Fruit fly (Drosophila melanogaster): ENCODE results near the gene CG10333.

CG10333 gene

DNA sequence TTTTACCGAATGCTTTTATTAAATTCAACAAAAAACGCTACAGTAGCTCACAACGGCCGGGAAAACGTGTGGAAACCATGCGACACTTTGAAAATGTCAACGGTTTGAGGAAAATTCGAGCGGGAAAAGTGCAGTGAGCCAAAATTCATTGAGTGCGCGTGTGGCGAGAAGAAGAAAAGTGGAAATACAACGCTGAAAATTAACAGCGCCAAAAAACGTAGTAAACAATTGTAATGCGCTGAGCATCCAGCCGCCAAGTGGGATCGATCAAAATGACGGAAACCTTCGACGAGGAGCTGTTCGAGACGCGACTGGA, 15.7 kb upstream of the CG10333 start:
- TF ChIP-seq CG32121 (GFP tag; IDR thresholded peaks at IDR 0.05) (no peak), D1 (tag; optimal IDR thresholded peaks at IDR 0.05) (no peak), Ets98B (GFP tag; IDR thresholded peaks at IDR 0.05) (no peak), CG8301 (tag; optimal IDR thresholded peaks at IDR 0.05) (no peak), CG15710 (tag; optimal IDR thresholded peaks at IDR 0.05) (no peak), fd96Ca (GFP tag; IDR thresholded peaks at IDR 0.05) (no peak), Pif1B (GFP tag; optimal IDR thresholded peaks at IDR 0.05) (no peak), CG9948 (tag; optimal IDR thresholded peaks at IDR 0.05) (no peak), EcR (GFP tag; optimal IDR thresholded peaks at IDR 0.05) (no peak), CG8159 (tag; optimal IDR thresholded peaks at IDR 0.05) (no peak), gl (tag; optimal IDR thresholded peaks at IDR 0.05) (no peak), Pif1A (GFP tag; optimal IDR thresholded peaks at IDR 0.05) (no peak), CG17806 (tag; optimal IDR thresholded peaks at IDR 0.05) (no peak), rn (GFP tag; IDR thresholded peaks at IDR 0.05) (no peak), CG14655 (GFP tag; optimal IDR thresholded peaks at IDR 0.05) (no peak), CG4496 (GFP tag; IDR thresholded peaks at IDR 0.05) (no peak), CG34367 (tag; optimal IDR thresholded peaks at IDR 0.05) (no peak)

DNA sequence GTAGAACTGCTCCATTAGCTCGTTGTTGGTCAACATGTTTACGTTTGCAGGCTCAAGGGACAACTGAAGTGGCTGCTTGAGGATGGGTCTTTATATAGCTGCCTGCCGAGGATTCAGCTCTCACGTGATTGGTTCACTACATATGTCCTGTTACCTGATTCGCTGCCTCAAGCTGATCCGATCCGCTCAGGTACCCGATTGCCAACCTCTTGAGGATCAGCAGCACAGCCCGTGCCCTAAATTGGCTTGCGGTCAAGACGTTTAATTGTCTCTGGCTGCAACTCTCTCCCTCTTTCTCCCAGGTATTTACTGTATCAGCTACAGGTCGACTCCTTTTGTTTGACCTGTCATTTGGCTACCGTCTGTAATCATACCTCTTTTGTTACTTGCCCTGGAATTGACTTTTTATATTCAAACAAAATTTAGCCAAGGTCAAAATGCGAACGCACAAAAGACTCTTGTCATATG, 9.7 kb upstream of the CG10333 start, which contains the start of gene amos:
Gene amos, minus strand, starts transcription at position 51 of the 468 bp plus-strand sequence.
- no peak for TF ChIP-seq fd96Ca (GFP tag; IDR thresholded peaks at IDR 0.05)

DNA sequence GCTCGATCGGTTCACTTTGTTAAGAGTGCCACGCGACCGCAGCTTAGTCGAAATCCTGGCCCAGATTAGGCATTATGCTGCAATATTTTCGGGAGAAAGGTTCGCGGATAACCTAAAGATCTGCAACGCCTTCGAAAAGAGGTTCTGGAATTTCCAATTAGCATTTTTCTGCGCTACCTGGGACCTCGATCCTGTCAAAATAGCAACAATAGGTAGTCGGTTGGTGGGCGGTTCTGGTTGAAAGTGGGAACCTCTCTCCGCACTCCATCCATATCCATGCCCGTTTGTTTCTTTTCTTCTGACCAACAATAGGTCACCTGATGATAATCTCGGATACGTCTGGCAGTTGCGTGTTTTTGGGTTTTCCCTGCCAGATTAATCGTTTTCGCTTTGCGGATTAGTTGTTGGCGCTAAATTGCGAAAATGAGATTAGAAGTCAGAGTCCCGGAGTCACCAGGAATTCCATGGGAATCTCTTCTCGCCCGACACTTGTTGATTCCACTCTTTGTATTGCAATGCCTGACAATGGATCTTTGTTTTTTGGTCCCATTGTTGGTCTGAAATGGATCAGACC, 8.4 kb upstream of the CG10333 start:
- TF ChIP-seq CG34367 (tag; optimal IDR thresholded peaks at IDR 0.05) = no peak
- TF ChIP-seq CG10348 (GFP tag; IDR thresholded peaks at IDR 0.05) = no peak
- no peak for TF ChIP-seq Snoo (tag; optimal IDR thresholded peaks at IDR 0.05)
- no peak for TF ChIP-seq CG12605 (GFP tag; IDR thresholded peaks at IDR 0.05)
- TF ChIP-seq CG15710 (tag; optimal IDR thresholded peaks at IDR 0.05) = no peak
- TF ChIP-seq CG8301 (tag; optimal IDR thresholded peaks at IDR 0.05) = no peak
- TF ChIP-seq Ets98B (GFP tag; IDR thresholded peaks at IDR 0.05) = no peak
- TF ChIP-seq rn (GFP tag; IDR thresholded peaks at IDR 0.05) = no peak
- no peak for TF ChIP-seq CG13204 (GFP tag; optimal IDR thresholded peaks at IDR 0.05)
- no peak for TF ChIP-seq Pif1B (GFP tag; optimal IDR thresholded peaks at IDR 0.05)
- no peak for TF ChIP-seq Pif1A (GFP tag; optimal IDR thresholded peaks at IDR 0.05)
- no peak for TF ChIP-seq CG14655 (GFP tag; optimal IDR thresholded peaks at IDR 0.05)

DNA sequence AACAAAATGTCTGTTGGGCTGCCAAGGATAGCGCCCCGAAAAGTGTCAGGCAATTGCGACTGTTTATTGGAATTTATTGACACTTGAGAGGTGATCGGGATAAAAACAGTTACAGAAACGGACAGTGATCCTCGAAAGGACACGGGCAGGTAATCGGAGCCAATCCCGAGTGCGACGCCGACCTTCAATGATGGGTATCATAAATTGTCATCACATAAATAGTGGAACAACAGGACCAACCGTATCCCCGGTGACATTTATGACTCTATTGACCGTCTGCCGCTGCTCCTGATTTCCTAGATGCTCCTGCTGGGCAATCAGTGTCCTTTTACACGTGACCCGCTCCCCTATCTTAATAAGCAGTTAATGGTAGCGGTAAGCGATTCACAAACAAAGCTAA, 7.5 kb upstream of the CG10333 start:
- TF ChIP-seq fd96Ca (GFP tag; IDR thresholded peaks at IDR 0.05) (no peak), Pif1B (GFP tag; optimal IDR thresholded peaks at IDR 0.05) (no peak), EcR (GFP tag; optimal IDR thresholded peaks at IDR 0.05) (no peak), CG4496 (GFP tag; IDR thresholded peaks at IDR 0.05) (no peak), CG32121 (GFP tag; IDR thresholded peaks at IDR 0.05) (no peak), CG12605 (GFP tag; IDR thresholded peaks at IDR 0.05) (no peak), CG17806 (tag; optimal IDR thresholded peaks at IDR 0.05) (no peak), rn (GFP tag; IDR thresholded peaks at IDR 0.05) (no peak), CG10348 (GFP tag; IDR thresholded peaks at IDR 0.05) (no peak), CG15710 (tag; optimal IDR thresholded peaks at IDR 0.05) (no peak), CG13204 (GFP tag; optimal IDR thresholded peaks at IDR 0.05) (no peak), gl (tag; optimal IDR thresholded peaks at IDR 0.05) (no peak), Pif1A (GFP tag; optimal IDR thresholded peaks at IDR 0.05) (no peak), D1 (tag; optimal IDR thresholded peaks at IDR 0.05) (no peak), CG9948 (tag; optimal IDR thresholded peaks at IDR 0.05) (no peak)

DNA sequence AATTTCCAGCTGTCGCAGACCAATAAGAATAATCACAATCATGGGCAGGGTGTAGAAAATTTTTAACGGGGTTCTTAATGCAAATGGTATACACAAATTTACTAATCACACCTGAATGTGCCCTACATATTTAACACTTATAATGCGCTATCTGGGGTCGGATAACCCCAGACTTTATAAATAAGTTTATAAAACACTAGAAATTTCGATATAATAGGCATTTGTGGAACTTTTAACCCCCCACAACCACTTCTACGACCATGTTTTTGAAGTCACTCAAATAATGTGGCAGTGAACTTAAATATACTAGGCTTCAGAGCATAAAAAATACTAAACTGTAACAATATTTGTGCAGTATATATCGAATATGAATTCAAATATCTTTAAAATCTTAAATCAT, 1.6 kb upstream of the CG10333 start, which contains the start of gene CG10413:
Gene CG10413, minus strand, starts transcription at position 264 of the 400 bp plus-strand sequence.
- TF ChIP-seq CG32121 (GFP tag; IDR thresholded peaks at IDR 0.05) = peak; percentile 98
- TF ChIP-seq gl (tag; optimal IDR thresholded peaks at IDR 0.05) = peak; percentile 94
- peak; percentile 98 for TF ChIP-seq CG4496 (GFP tag; IDR thresholded peaks at IDR 0.05)
- peak; percentile 98 for TF ChIP-seq CG8301 (tag; optimal IDR thresholded peaks at IDR 0.05)
- peak; percentile 90 for TF ChIP-seq rn (GFP tag; IDR thresholded peaks at IDR 0.05)
- peak; percentile 98 for TF ChIP-seq fd96Ca (GFP tag; IDR thresholded peaks at IDR 0.05)
- peak; percentile 92 for TF ChIP-seq CG12605 (GFP tag; IDR thresholded peaks at IDR 0.05)
- peak; percentile 98 for TF ChIP-seq Pif1B (GFP tag; optimal IDR thresholded peaks at IDR 0.05)
- peak; percentile 93 for TF ChIP-seq D1 (tag; optimal IDR thresholded peaks at IDR 0.05)
- TF ChIP-seq CG34367 (tag; optimal IDR thresholded peaks at IDR 0.05) = peak; percentile 96
- peak; percentile 99 for TF ChIP-seq Pif1A (GFP tag; optimal IDR thresholded peaks at IDR 0.05)
- TF ChIP-seq CG15710 (tag; optimal IDR thresholded peaks at IDR 0.05) = peak; percentile 98
- TF ChIP-seq CG8159 (tag; optimal IDR thresholded peaks at IDR 0.05) = peak; percentile 98
- TF ChIP-seq CG14655 (GFP tag; optimal IDR thresholded peaks at IDR 0.05) = peak; percentile 97
- peak; percentile 0 for TF ChIP-seq EcR (GFP tag; optimal IDR thresholded peaks at IDR 0.05)
- peak; percentile 98 for TF ChIP-seq Snoo (tag; optimal IDR thresholded peaks at IDR 0.05)
- peak; percentile 97 for TF ChIP-seq Ets98B (GFP tag; IDR thresholded peaks at IDR 0.05)
- TF ChIP-seq CG9948 (tag; optimal IDR thresholded peaks at IDR 0.05) = peak; percentile 97
- no peak for TF ChIP-seq CG13204 (GFP tag; optimal IDR thresholded peaks at IDR 0.05)
- peak; percentile 90 for TF ChIP-seq CG10348 (GFP tag; IDR thresholded peaks at IDR 0.05)
- TF ChIP-seq CG17806 (tag; optimal IDR thresholded peaks at IDR 0.05) = peak; percentile 98

DNA sequence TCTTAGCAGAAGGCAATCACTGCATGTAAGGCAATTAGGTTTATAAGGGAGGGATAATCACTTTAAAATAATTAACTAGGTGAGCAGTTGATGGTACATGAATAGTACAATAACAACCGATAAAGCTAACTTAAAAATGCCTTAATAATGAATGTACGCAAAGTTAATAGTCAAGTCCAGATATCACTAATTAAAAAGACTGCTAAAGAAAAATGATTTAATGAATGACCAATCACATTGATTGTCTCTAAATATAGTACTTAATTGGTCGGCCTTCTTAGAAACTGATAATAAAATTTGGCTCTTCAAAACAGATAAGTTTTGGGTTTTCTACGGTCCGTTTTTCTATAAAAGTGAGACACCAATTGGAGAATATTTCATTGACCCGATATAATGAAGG, 1.1 kb upstream of the CG10333 start, which contains the start of gene CG31789:
Gene CG31789, plus strand, starts transcription at position 380 of the 400 bp plus-strand sequence.
- no peak for TF ChIP-seq EcR (GFP tag; optimal IDR thresholded peaks at IDR 0.05)
- no peak for TF ChIP-seq CG17806 (tag; optimal IDR thresholded peaks at IDR 0.05)
- TF ChIP-seq rn (GFP tag; IDR thresholded peaks at IDR 0.05) = no peak
- TF ChIP-seq CG9948 (tag; optimal IDR thresholded peaks at IDR 0.05) = no peak
- no peak for TF ChIP-seq Snoo (tag; optimal IDR thresholded peaks at IDR 0.05)
- no peak for TF ChIP-seq CG10348 (GFP tag; IDR thresholded peaks at IDR 0.05)
- TF ChIP-seq CG12605 (GFP tag; IDR thresholded peaks at IDR 0.05) = no peak
- TF ChIP-seq D1 (tag; optimal IDR thresholded peaks at IDR 0.05) = no peak

Data from whole organism, pupa.